1 fruit fly cellular context compared by ENCODE assay signal in the genomic region with DNA sequence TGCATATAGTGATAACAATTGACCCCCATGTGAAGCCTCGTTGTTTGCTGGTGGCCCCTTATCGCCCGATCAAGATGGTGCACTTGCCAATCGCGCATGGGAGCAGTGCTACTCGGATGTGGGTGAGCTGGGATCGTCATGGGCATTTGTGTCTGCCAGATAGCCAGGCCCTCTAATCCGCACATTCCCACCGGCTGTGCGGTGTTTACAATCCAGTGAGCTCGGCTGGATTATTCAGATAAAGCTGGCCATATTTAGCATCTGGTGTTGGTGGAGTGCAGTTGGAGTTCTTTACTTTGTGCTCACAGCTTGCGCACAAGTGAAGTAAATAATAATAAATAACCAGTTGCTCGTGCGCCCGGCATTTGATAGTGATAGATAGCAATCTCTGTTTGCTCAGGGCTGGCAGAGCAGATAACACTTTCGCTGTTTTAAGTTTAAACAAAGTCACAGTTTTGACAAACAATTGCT.
TF ChIP-seq lines count a peak whose summit lies in the region.

No protein-coding gene starts in this region.

TF ChIP-seq in whole organism, embryonic, 481 proteins besides CTCF, POLR2A, EP300 and RAD21 (continued from another document and continues in another):
- TF ChIP-seq luna (GFP tag; optimal IDR thresholded peaks at IDR 0.05; lab: Kevin White, UChicago): no peak
- no peak for TF ChIP-seq CG7963 (GFP tag; IDR thresholded peaks at IDR 0.05; lab: Robert Waterston, UW; ENCODE audit: partially characterized antibody)
- no peak for TF ChIP-seq gfzf (GFP tag; optimal IDR thresholded peaks at IDR 0.05; lab: Kevin White, UChicago)
- TF ChIP-seq CG15479 (GFP tag; optimal IDR thresholded peaks at IDR 0.05; lab: Kevin White, UChicago): peak; percentile 86
- TF ChIP-seq zf30C (GFP tag; optimal IDR thresholded peaks at IDR 0.05; lab: Kevin White, UChicago): no peak
- TF ChIP-seq CG6654 (GFP tag; optimal IDR thresholded peaks at IDR 0.05; lab: Kevin White, UChicago): no peak
- TF ChIP-seq CG2712 (tag; optimal IDR thresholded peaks at IDR 0.05; lab: Kevin White, UChicago): no peak
- peak; percentile 26 for TF ChIP-seq CrebB (tag; optimal IDR thresholded peaks at IDR 0.05; lab: Kevin White, UChicago)
- TF ChIP-seq CG10147 (GFP tag; optimal IDR thresholded peaks at IDR 0.05; lab: Kevin White, UChicago): no peak
- TF ChIP-seq Hr78 (GFP tag; optimal IDR thresholded peaks at IDR 0.05; lab: Kevin White, UChicago): peak in 1 of 2 experiments; percentile 51
- no peak for TF ChIP-seq Neu2 (GFP tag; optimal IDR thresholded peaks at IDR 0.05; lab: Kevin White, UChicago; ENCODE audit: borderline replicate concordance)
- no peak for TF ChIP-seq Dad (GFP tag; optimal IDR thresholded peaks at IDR 0.05; lab: Kevin White, UChicago)
- no peak for TF ChIP-seq CG4424 (GFP tag; optimal IDR thresholded peaks at IDR 0.05; lab: Kevin White, UChicago)
- 0 out of 3 replicates have a peak, but pooled peaks have one; percentile 39 for TF ChIP-seq ken (GFP tag; IDR thresholded peaks at IDR 0.05; lab: Robert Waterston, UW)
- TF ChIP-seq CG11695 (GFP tag; IDR thresholded peaks at IDR 0.05; lab: Robert Waterston, UW): no peak
- no peak for TF ChIP-seq ems (GFP tag; optimal IDR thresholded peaks at IDR 0.05; lab: Kevin White, UChicago)
- TF ChIP-seq CG11398 (GFP tag; optimal IDR thresholded peaks at IDR 0.05; lab: Kevin White, UChicago): no peak
- TF ChIP-seq Meics (GFP tag; optimal IDR thresholded peaks at IDR 0.05; lab: Kevin White, UChicago): no peak
- TF ChIP-seq CG12942 (GFP tag; optimal IDR thresholded peaks at IDR 0.05; lab: Kevin White, UChicago): no peak
- peak; percentile 66; the same call in 1 of the 3 replicates for TF ChIP-seq gce (GFP tag; IDR thresholded peaks at IDR 0.05; lab: Robert Waterston, UW)
- no peak for TF ChIP-seq ab (GFP tag; optimal IDR thresholded peaks at IDR 0.05; lab: Kevin White, UChicago)
- TF ChIP-seq CG17568 (GFP tag; optimal IDR thresholded peaks at IDR 0.05; lab: Kevin White, UChicago): no peak
- TF ChIP-seq CG7271 (tag; optimal IDR thresholded peaks at IDR 0.05; lab: Kevin White, UChicago): no peak
- TF ChIP-seq otp (GFP tag; IDR thresholded peaks at IDR 0.05; lab: Robert Waterston, UW): peak; percentile 30; the same call in 1 of the 3 replicates
- TF ChIP-seq odd (GFP tag; optimal IDR thresholded peaks at IDR 0.05; lab: Kevin White, UChicago): peak; percentile 51
- peak; percentile 36; the same call in 1 of the 2 replicates for TF ChIP-seq Ptx1 (GFP tag; IDR thresholded peaks at IDR 0.05; lab: Robert Waterston, UW)
- peak; percentile 96 for TF ChIP-seq sug (tag; optimal IDR thresholded peaks at IDR 0.05; lab: Kevin White, UChicago)
- no peak for TF ChIP-seq Sox100B (GFP tag; optimal IDR thresholded peaks at IDR 0.05; lab: Kevin White, UChicago)
- no peak for TF ChIP-seq Atf3 (GFP tag; optimal IDR thresholded peaks at IDR 0.05; lab: Kevin White, UChicago)
- no peak for TF ChIP-seq gem (tag; optimal IDR thresholded peaks at IDR 0.05; lab: Kevin White, UChicago)
- no peak for TF ChIP-seq pnt (GFP tag; optimal IDR thresholded peaks at IDR 0.05; lab: Kevin White, UChicago)
- no peak for TF ChIP-seq dm (GFP tag; optimal IDR thresholded peaks at IDR 0.05; lab: Kevin White, UChicago)
- no peak for TF ChIP-seq en (GFP tag; optimal IDR thresholded peaks at IDR 0.05; lab: Kevin White, UChicago)
- TF ChIP-seq nmo (GFP tag; optimal IDR thresholded peaks at IDR 0.05; lab: Kevin White, UChicago): no peak
- TF ChIP-seq stwl (tag; optimal IDR thresholded peaks at IDR 0.05; lab: Kevin White, UChicago): no peak
- peak; percentile 73 for TF ChIP-seq cwo (GFP tag; optimal IDR thresholded peaks at IDR 0.05; lab: Kevin White, UChicago)
- TF ChIP-seq YL-1 (GFP tag; optimal IDR thresholded peaks at IDR 0.05; lab: Kevin White, UChicago): peak; percentile 16
- no peak for TF ChIP-seq GATAe (GFP tag; conservative IDR thresholded peaks at IDR 0.05; lab: Robert Waterston, UW)
- no peak for TF ChIP-seq CG16815 (GFP tag; optimal IDR thresholded peaks at IDR 0.05; lab: Kevin White, UChicago)
- peak; percentile 44; the same call in 1 of the 3 replicates for TF ChIP-seq Optix (GFP tag; IDR thresholded peaks at IDR 0.05; lab: Robert Waterston, UW)
- peak; percentile 45 for TF ChIP-seq CG8359 (GFP tag; optimal IDR thresholded peaks at IDR 0.05; lab: Kevin White, UChicago; ENCODE audit: borderline replicate concordance)
- TF ChIP-seq Sry-δ (GFP tag; optimal IDR thresholded peaks at IDR 0.05; lab: Kevin White, UChicago): peak; percentile 1
- peak; percentile 72 for TF ChIP-seq CG6813 (GFP tag; optimal IDR thresholded peaks at IDR 0.05; lab: Kevin White, UChicago)
- peak; percentile 39 for TF ChIP-seq org-1 (GFP tag; optimal IDR thresholded peaks at IDR 0.05; lab: Kevin White, UChicago)
- peak; percentile 82 for TF ChIP-seq ATbp (GFP tag; optimal IDR thresholded peaks at IDR 0.05; lab: Kevin White, UChicago)
- TF ChIP-seq CG14441 (GFP tag; IDR thresholded peaks at IDR 0.05; lab: Robert Waterston, UW): no peak; the same call in 1 of the 2 replicates
- TF ChIP-seq phol (tag; optimal IDR thresholded peaks at IDR 0.05; lab: Kevin White, UChicago): peak; percentile 1
- no peak for TF ChIP-seq Sin3A (optimal IDR thresholded peaks at IDR 0.05; lab: Kevin White, UChicago)
- TF ChIP-seq Ravus (GFP tag; IDR thresholded peaks at IDR 0.05; lab: Robert Waterston, UW): no peak
- TF ChIP-seq maf-S (GFP tag; optimal IDR thresholded peaks at IDR 0.05; lab: Kevin White, UChicago): no peak
- TF ChIP-seq slou (GFP tag; optimal IDR thresholded peaks at IDR 0.05; lab: Kevin White, UChicago): no peak
- TF ChIP-seq CG10321 (GFP tag; IDR thresholded peaks at IDR 0.05; lab: Robert Waterston, UW): 0 out of 2 replicates have a peak, but pooled peaks have one; percentile 29
- TF ChIP-seq Max (GFP tag; optimal IDR thresholded peaks at IDR 0.05; lab: Kevin White, UChicago): no peak
- no peak for TF ChIP-seq Taf1 (GFP tag; IDR thresholded peaks at IDR 0.05; lab: Robert Waterston, UW)
- peak; percentile 69 for TF ChIP-seq CG17359 (tag; optimal IDR thresholded peaks at IDR 0.05; lab: Kevin White, UChicago)
- TF ChIP-seq CG3847 (GFP tag; IDR thresholded peaks at IDR 0.05; lab: Robert Waterston, UW): no peak
- TF ChIP-seq CG14710 (tag; optimal IDR thresholded peaks at IDR 0.05; lab: Kevin White, UChicago): peak; percentile 27
- no peak for TF ChIP-seq NC2β (GFP tag; optimal IDR thresholded peaks at IDR 0.05; lab: Kevin White, UChicago)
- TF ChIP-seq CG12769 (tag; optimal IDR thresholded peaks at IDR 0.05; lab: Kevin White, UChicago): no peak
- peak; percentile 56 for TF ChIP-seq Hmr (GFP tag; optimal IDR thresholded peaks at IDR 0.05; lab: Kevin White, UChicago)
- no peak for TF ChIP-seq CG11560 (tag; IDR thresholded peaks at IDR 0.05; lab: Robert Waterston, UW)
- no peak for TF ChIP-seq CG12299 (tag; optimal IDR thresholded peaks at IDR 0.05; lab: Kevin White, UChicago)
- TF ChIP-seq al (GFP tag; IDR thresholded peaks at IDR 0.05; lab: Robert Waterston, UW): no peak
- peak; percentile 3 for TF ChIP-seq CG12391 (tag; optimal IDR thresholded peaks at IDR 0.05; lab: Kevin White, UChicago)
- TF ChIP-seq PHDP (tag; optimal IDR thresholded peaks at IDR 0.05; lab: Kevin White, UChicago): no peak
- no peak for TF ChIP-seq CoRest (tag; optimal IDR thresholded peaks at IDR 0.05; lab: Kevin White, UChicago)
- no peak for TF ChIP-seq run (tag; optimal IDR thresholded peaks at IDR 0.05; lab: Kevin White, UChicago)
- TF ChIP-seq CG30403 (GFP tag; optimal IDR thresholded peaks at IDR 0.05; lab: Kevin White, UChicago): no peak
- no peak for TF ChIP-seq Dll (GFP tag; IDR thresholded peaks at IDR 0.05; lab: Robert Waterston, UW; ENCODE audit: partially characterized antibody)
- TF ChIP-seq Mes4 (GFP tag; optimal IDR thresholded peaks at IDR 0.05; lab: Kevin White, UChicago): no peak
- TF ChIP-seq sqz (GFP tag; optimal IDR thresholded peaks at IDR 0.05; lab: Kevin White, UChicago): no peak
- TF ChIP-seq tin (GFP tag; optimal IDR thresholded peaks at IDR 0.05; lab: Kevin White, UChicago): no peak
- TF ChIP-seq CG1603 (tag; optimal IDR thresholded peaks at IDR 0.05; lab: Kevin White, UChicago): no peak
- no peak for TF ChIP-seq hb (GFP tag; IDR thresholded peaks at IDR 0.05; lab: Robert Waterston, UW; ENCODE audit: partially characterized antibody)
- TF ChIP-seq chm (GFP tag; IDR thresholded peaks at IDR 0.05; lab: Robert Waterston, UW): peak; percentile 33; the same call in 1 of the 2 replicates
- TF ChIP-seq Doc3 (GFP tag; IDR thresholded peaks at IDR 0.05; lab: Robert Waterston, UW; ENCODE audit: partially characterized antibody): no peak
- no peak for TF ChIP-seq crc (GFP tag; optimal IDR thresholded peaks at IDR 0.05; lab: Kevin White, UChicago)
- no peak for TF ChIP-seq toy (GFP tag; IDR thresholded peaks at IDR 0.05; lab: Robert Waterston, UW)
- TF ChIP-seq Jarid2 (GFP tag; optimal IDR thresholded peaks at IDR 0.05; lab: Kevin White, UChicago): peak; percentile 46
- no peak for TF ChIP-seq sens-2 (GFP tag; IDR thresholded peaks at IDR 0.05; lab: Robert Waterston, UW)
- no peak for TF ChIP-seq CG7357 (GFP tag; IDR thresholded peaks at IDR 0.05; lab: Robert Waterston, UW)
- peak; percentile 50 for TF ChIP-seq pfk (GFP tag; optimal IDR thresholded peaks at IDR 0.05; lab: Kevin White, UChicago)
- TF ChIP-seq CG6254 (GFP tag; optimal IDR thresholded peaks at IDR 0.05; lab: Kevin White, UChicago): peak; percentile 26
- TF ChIP-seq onecut (GFP tag; IDR thresholded peaks at IDR 0.05; lab: Robert Waterston, UW): peak; percentile 36; the same call in 1 of the 2 replicates
- peak; percentile 5 for TF ChIP-seq CG1647 (GFP tag; optimal IDR thresholded peaks at IDR 0.05; lab: Kevin White, UChicago)
- TF ChIP-seq MTF-1 (GFP tag; optimal IDR thresholded peaks at IDR 0.05; lab: Kevin White, UChicago; ENCODE audit: borderline replicate concordance): peak; percentile 71
- TF ChIP-seq exex (tag; optimal IDR thresholded peaks at IDR 0.05; lab: Kevin White, UChicago): peak; percentile 42
- TF ChIP-seq BtbVII (GFP tag; optimal IDR thresholded peaks at IDR 0.05; lab: Kevin White, UChicago): peak; percentile 36
- no peak for TF ChIP-seq CG6683 (GFP tag; optimal IDR thresholded peaks at IDR 0.05; lab: Kevin White, UChicago)
- TF ChIP-seq insv (GFP tag; optimal IDR thresholded peaks at IDR 0.05; lab: Kevin White, UChicago): no peak
- TF ChIP-seq Deaf1 (tag; optimal IDR thresholded peaks at IDR 0.05; lab: Kevin White, UChicago): no peak
- no peak for TF ChIP-seq ro (GFP tag; IDR thresholded peaks at IDR 0.05; lab: Robert Waterston, UW)
- no peak for TF ChIP-seq knrl (GFP tag; IDR thresholded peaks at IDR 0.05; lab: Robert Waterston, UW; ENCODE audit: partially characterized antibody)
- TF ChIP-seq CG1024 (GFP tag; IDR thresholded peaks at IDR 0.05; lab: Robert Waterston, UW): no peak
- peak; percentile 50 for TF ChIP-seq nerfin-1 (tag; optimal IDR thresholded peaks at IDR 0.05; lab: Kevin White, UChicago)
- TF ChIP-seq Fer3 (tag; optimal IDR thresholded peaks at IDR 0.05; lab: Kevin White, UChicago): peak; percentile 37
- TF ChIP-seq trem (tag; optimal IDR thresholded peaks at IDR 0.05; lab: Kevin White, UChicago): no peak
- TF ChIP-seq chinmo (GFP tag; IDR thresholded peaks at IDR 0.05; lab: Robert Waterston, UW; ENCODE audit: partially characterized antibody): no peak
- TF ChIP-seq CG16779 (GFP tag; IDR thresholded peaks at IDR 0.05; lab: Robert Waterston, UW): no peak
- peak; percentile 57; the same call in 1 of the 2 replicates for TF ChIP-seq Awh (GFP tag; IDR thresholded peaks at IDR 0.05; lab: Robert Waterston, UW)
- TF ChIP-seq sim (GFP tag; IDR thresholded peaks at IDR 0.05; lab: Robert Waterston, UW): peak; percentile 31; the same call in 1 of the 2 replicates
- no peak for TF ChIP-seq CG2116 (GFP tag; optimal IDR thresholded peaks at IDR 0.05; lab: Kevin White, UChicago)
- peak; percentile 83 for TF ChIP-seq lab (GFP tag; optimal IDR thresholded peaks at IDR 0.05; lab: Kevin White, UChicago)
- TF ChIP-seq sna (GFP tag; IDR thresholded peaks at IDR 0.05; lab: Robert Waterston, UW; ENCODE audit: partially characterized antibody): no peak
- no peak for TF ChIP-seq HmgZ (tag; optimal IDR thresholded peaks at IDR 0.05; lab: Kevin White, UChicago)
- TF ChIP-seq bbx (GFP tag; IDR thresholded peaks at IDR 0.05; lab: Robert Waterston, UW; ENCODE audit: partially characterized antibody): no peak
- no peak for TF ChIP-seq zen2 (GFP tag; IDR thresholded peaks at IDR 0.05; lab: Robert Waterston, UW; ENCODE audit: partially characterized antibody)
- peak; percentile 79 for TF ChIP-seq grn (GFP tag; optimal IDR thresholded peaks at IDR 0.05; lab: Kevin White, UChicago)
- no peak for TF ChIP-seq Nf-YB (GFP tag; optimal IDR thresholded peaks at IDR 0.05; lab: Kevin White, UChicago)
- peak; percentile 3 for TF ChIP-seq CG8388 (GFP tag; optimal IDR thresholded peaks at IDR 0.05; lab: Kevin White, UChicago)
- TF ChIP-seq caup (GFP tag; optimal IDR thresholded peaks at IDR 0.05; lab: Kevin White, UChicago; ENCODE audit: severe bottlenecking): peak; percentile 52
- TF ChIP-seq CG11247 (GFP tag; IDR thresholded peaks at IDR 0.05; lab: Robert Waterston, UW): no peak
- TF ChIP-seq CG13775 (GFP tag; optimal IDR thresholded peaks at IDR 0.05; lab: Kevin White, UChicago): no peak
- TF ChIP-seq CG18619 (GFP tag; optimal IDR thresholded peaks at IDR 0.05; lab: Kevin White, UChicago): no peak
- TF ChIP-seq CG2875 (GFP tag; optimal IDR thresholded peaks at IDR 0.05; lab: Kevin White, UChicago): peak; percentile 60
- TF ChIP-seq Aef1 (GFP tag; IDR thresholded peaks at IDR 0.05; lab: Robert Waterston, UW): no peak
- TF ChIP-seq CG10274 (GFP tag; optimal IDR thresholded peaks at IDR 0.05; lab: Kevin White, UChicago): no peak
- TF ChIP-seq schlank (tag; optimal IDR thresholded peaks at IDR 0.05; lab: Kevin White, UChicago): peak; percentile 29
- no peak for TF ChIP-seq vnd (GFP tag; IDR thresholded peaks at IDR 0.05; lab: Robert Waterston, UW; ENCODE audit: partially characterized antibody)
- TF ChIP-seq CG7928 (GFP tag; optimal IDR thresholded peaks at IDR 0.05; lab: Kevin White, UChicago): peak; percentile 79
- TF ChIP-seq CG12219 (GFP tag; optimal IDR thresholded peaks at IDR 0.05; lab: Kevin White, UChicago): peak; percentile 18
- TF ChIP-seq Sry-β (GFP tag; optimal IDR thresholded peaks at IDR 0.05; lab: Kevin White, UChicago): peak; percentile 26
- TF ChIP-seq Rfx (GFP tag; IDR thresholded peaks at IDR 0.05; lab: Robert Waterston, UW): peak; percentile 24
- TF ChIP-seq scrt (GFP tag; optimal IDR thresholded peaks at IDR 0.05; lab: Kevin White, UChicago): peak; percentile 42
- no peak for TF ChIP-seq CG14860 (GFP tag; IDR thresholded peaks at IDR 0.05; lab: Robert Waterston, UW; ENCODE audit: partially characterized antibody)
- TF ChIP-seq rib (GFP tag; IDR thresholded peaks at IDR 0.05; lab: Robert Waterston, UW): no peak
